Fruit fly (Drosophila melanogaster): ENCODE data around the gene Reck.

DNA sequence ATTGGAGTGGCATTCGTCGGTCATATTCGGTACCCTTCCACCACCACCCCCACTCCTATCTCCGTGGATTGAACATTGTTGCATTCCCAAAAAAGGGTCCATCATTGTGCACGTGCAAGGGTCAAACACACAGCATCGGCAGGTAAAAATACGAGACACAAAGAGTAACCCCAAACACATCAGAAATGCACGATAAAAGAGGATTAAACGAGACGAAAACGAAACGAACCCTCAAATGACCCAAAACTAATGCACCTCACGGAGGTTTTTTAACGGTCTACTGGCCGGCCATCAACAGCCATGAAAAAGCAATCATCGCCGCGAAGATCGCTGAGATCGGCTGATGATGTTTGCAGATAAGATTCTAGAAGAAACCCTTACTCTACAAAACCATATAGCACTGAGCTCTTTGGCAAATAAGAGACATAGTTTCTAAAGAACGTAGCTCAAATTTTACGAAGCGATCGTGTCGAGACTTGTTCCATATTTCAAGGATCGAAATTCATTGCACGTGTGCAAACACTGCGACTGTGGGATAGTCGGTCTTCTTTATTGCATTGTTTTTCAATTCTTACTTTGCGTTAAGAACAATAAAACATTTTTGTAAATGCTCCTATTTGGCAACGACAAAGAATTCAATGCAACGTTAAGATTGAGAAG, 47.5 kb downstream of the Reck start:
- TF ChIP-seq CG6854 (GFP tag; optimal IDR thresholded peaks at IDR 0.05) (no peak), dac (GFP tag; optimal IDR thresholded peaks at IDR 0.05) (no peak), Lpt (GFP tag; optimal IDR thresholded peaks at IDR 0.05) (no peak), OdsH (GFP tag; optimal IDR thresholded peaks at IDR 0.05) (no peak), CG32006 (GFP tag; optimal IDR thresholded peaks at IDR 0.05) (no peak), CG11902 (GFP tag; optimal IDR thresholded peaks at IDR 0.05) (no peak), CG9139 (GFP tag; optimal IDR thresholded peaks at IDR 0.05) (no peak), pdm3 (GFP tag; optimal IDR thresholded peaks at IDR 0.05) (no peak), Hr38 (GFP tag; optimal IDR thresholded peaks at IDR 0.05) (no peak), CG1621 (tag; optimal IDR thresholded peaks at IDR 0.05) (no peak), Sox15 (GFP tag; optimal IDR thresholded peaks at IDR 0.05) (no peak), net (GFP tag; optimal IDR thresholded peaks at IDR 0.05) (no peak), spab (GFP tag; optimal IDR thresholded peaks at IDR 0.05) (no peak)

Data from whole organism, prepupa.